Fruit fly (Drosophila melanogaster) whole organism, adult: Measurements from ENCODE around the gene CG10948.

Experiments
- CG11617 ChIP-seq: fragments of 200-800 bp; sonication (Bioruptor generic); optimal IDR thresholded peaks from 2 replicates; lab custom pipeline; 2017; ENCODE audit warnings: mild to moderate bottlenecking, missing biosample characterization, missing genetic modification reagents, missing genetic modification characterization
- CG12768 ChIP-seq: fragments of 200-800 bp; sonication (Bioruptor generic); optimal IDR thresholded peaks from 2 replicates; lab custom pipeline; 2017; ENCODE audit warnings: missing biosample characterization, missing genetic modification characterization, mild to moderate bottlenecking, moderate library complexity, missing genetic modification reagents
- CG14711 ChIP-seq: fragments of 200-800 bp; sonication (Bioruptor generic); optimal IDR thresholded peaks from 2 replicates; lab custom pipeline; 2018; ENCODE audit warnings: missing biosample characterization, mild to moderate bottlenecking, missing genetic modification characterization, moderate library complexity
- CG1620 ChIP-seq: fragments of 200-800 bp; sonication (Bioruptor generic); optimal IDR thresholded peaks from 2 replicates; lab custom pipeline; 2016; ENCODE audit warnings: missing biosample characterization, missing genetic modification characterization
- CG33017 ChIP-seq: fragments of 200-800 bp; sonication (Bioruptor generic); optimal IDR thresholded peaks from 2 replicates; lab custom pipeline; 2018; ENCODE audit warnings: missing biosample characterization, mild to moderate bottlenecking, missing genetic modification characterization, moderate library complexity
- CG5204 ChIP-seq: fragments of 200-800 bp; sonication (Bioruptor generic); optimal IDR thresholded peaks from 2 replicates; lab custom pipeline; 2016; ENCODE audit warnings: missing biosample characterization, missing genetic modification characterization
- CG7045 ChIP-seq: fragments of 200-800 bp; sonication (Bioruptor generic); optimal IDR thresholded peaks from 2 replicates; lab custom pipeline; 2017; ENCODE audit warnings: missing biosample characterization, mild to moderate bottlenecking, missing genetic modification characterization
- CG7101 ChIP-seq: fragments of 200-800 bp; sonication (Bioruptor generic); optimal IDR thresholded peaks from 2 replicates; lab custom pipeline; 2018; ENCODE audit warnings: missing biosample characterization, mild to moderate bottlenecking, missing genetic modification characterization, moderate library complexity
- Clk ChIP-seq: fragments of 200-800 bp; sonication (Bioruptor generic); optimal IDR thresholded peaks from 2 replicates; lab custom pipeline; 2017; ENCODE audit warnings: missing biosample characterization, missing genetic modification characterization
- Crg-1 ChIP-seq: fragments of 200-800 bp; sonication (Bioruptor generic); optimal IDR thresholded peaks from 2 replicates; lab custom pipeline; 2016; ENCODE audit warnings: missing biosample characterization, missing genetic modification characterization
- Hr96 ChIP-seq: fragments of 200-800 bp; sonication (Bioruptor generic); optimal IDR thresholded peaks from 2 replicates; lab custom pipeline; 2016; ENCODE audit warnings: missing biosample characterization, missing genetic modification characterization
- Mnt ChIP-seq: fragments of 200-800 bp; sonication (Bioruptor generic); optimal IDR thresholded peaks from 2 replicates; lab custom pipeline; 2016; ENCODE audit warnings: missing biosample characterization, mild to moderate bottlenecking, missing genetic modification characterization
- bab1 ChIP-seq: fragments of 200-800 bp; sonication (Bioruptor generic); optimal IDR thresholded peaks from 3 replicates; lab custom pipeline; 2019; ENCODE audit warnings: missing biosample characterization, mild to moderate bottlenecking, missing genetic modification characterization, moderate library complexity
- cic ChIP-seq: fragments of 200-800 bp; sonication (Bioruptor generic); optimal IDR thresholded peaks from 2 replicates; lab custom pipeline; 2017; ENCODE audit warnings: missing biosample characterization, mild to moderate bottlenecking, missing genetic modification characterization, moderate library complexity
- cnc ChIP-seq, 2 experiments: fragments of >200 bp; optimal IDR thresholded peaks; 2 replicates each; lab custom pipeline; 2017
- kay ChIP-seq: fragments of 200-800 bp; sonication (Bioruptor generic); peaks from one replicate; lab custom pipeline; 2016; ENCODE audit warnings: missing biosample characterization, missing genetic modification characterization, borderline replicate concordance
- ovo ChIP-seq: fragments of 200-800 bp; sonication (Bioruptor generic); optimal IDR thresholded peaks from 2 replicates; lab custom pipeline; 2016; ENCODE audit warnings: missing biosample characterization, missing genetic modification characterization
- pad ChIP-seq: fragments of 200-800 bp; sonication (Bioruptor generic); optimal IDR thresholded peaks from 3 replicates; lab custom pipeline; 2017; ENCODE audit warnings: missing biosample characterization, missing genetic modification characterization, mild to moderate bottlenecking, moderate library complexity, missing genetic modification reagents
- tj ChIP-seq: fragments of 200-800 bp; sonication (Bioruptor generic); optimal IDR thresholded peaks from 3 replicates; lab custom pipeline; 2017; ENCODE audit warnings: missing biosample characterization, mild to moderate bottlenecking, missing genetic modification characterization, moderate library complexity
- toe ChIP-seq: fragments of 200-800 bp; sonication (Bioruptor generic); optimal IDR thresholded peaks from 2 replicates; lab custom pipeline; 2016; ENCODE audit warnings: missing biosample characterization, missing genetic modification characterization

The CG10948 gene

DNA sequence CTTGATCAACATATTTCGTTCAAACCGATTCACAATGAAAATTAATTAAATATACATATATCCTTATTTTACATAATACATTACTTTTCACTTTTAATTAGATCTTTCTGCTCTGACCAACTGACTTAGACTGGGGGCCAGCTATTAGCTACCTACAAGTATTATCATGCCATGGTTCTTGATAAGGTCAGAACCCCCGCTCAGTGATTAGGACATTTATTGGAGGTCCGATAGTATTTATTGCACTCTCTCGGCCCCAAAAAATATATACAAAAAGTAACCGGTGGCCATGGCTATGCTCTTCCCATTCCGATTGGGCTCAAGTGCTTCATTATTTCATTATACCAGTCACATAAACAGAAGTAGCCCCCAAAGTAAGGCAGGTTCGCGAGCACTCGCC is 22.2 kb downstream of the CG10948 start:
- TF ChIP-seq CG7101 (tag; lab: Kevin White, UChicago) (no peak), Hr96 (GFP tag; lab: Kevin White, UChicago) (no peak), CG11617 (no peak), pad (no peak), CG1620 (GFP tag; lab: Kevin White, UChicago) (no peak), cic (GFP tag; lab: Kevin White, UChicago) (no peak), CG5204 (no peak), CG7045 (GFP tag; lab: Kevin White, UChicago) (no peak), toe (GFP tag; lab: Kevin White, UChicago) (no peak), ovo (GFP tag; lab: Kevin White, UChicago) (no peak), tj (GFP tag; lab: Kevin White, UChicago) (no peak)

DNA sequence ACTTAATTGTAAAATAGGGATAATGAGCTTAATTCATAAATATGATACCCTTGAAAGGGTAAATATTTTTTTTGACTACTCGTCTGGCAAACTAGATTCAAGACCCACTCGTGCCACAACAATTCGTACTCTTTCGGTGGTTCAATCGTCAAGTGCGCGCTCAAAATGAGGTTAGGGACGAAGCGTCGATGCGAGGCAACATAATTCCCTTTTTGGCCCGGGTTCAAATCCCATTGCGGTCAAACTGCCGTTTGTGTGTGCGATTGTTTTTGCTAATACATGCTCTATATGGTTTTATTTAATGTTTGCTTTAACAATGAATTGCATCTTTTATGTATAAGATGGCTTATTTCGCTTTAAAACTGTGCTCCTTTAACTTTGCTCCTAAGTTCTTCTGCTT is 34.2 kb downstream of the CG10948 start:
- TF ChIP-seq bab1 (GFP tag; lab: Kevin White, UChicago) (peak; percentile 26), CG1620 (GFP tag; lab: Kevin White, UChicago) (no peak)

DNA sequence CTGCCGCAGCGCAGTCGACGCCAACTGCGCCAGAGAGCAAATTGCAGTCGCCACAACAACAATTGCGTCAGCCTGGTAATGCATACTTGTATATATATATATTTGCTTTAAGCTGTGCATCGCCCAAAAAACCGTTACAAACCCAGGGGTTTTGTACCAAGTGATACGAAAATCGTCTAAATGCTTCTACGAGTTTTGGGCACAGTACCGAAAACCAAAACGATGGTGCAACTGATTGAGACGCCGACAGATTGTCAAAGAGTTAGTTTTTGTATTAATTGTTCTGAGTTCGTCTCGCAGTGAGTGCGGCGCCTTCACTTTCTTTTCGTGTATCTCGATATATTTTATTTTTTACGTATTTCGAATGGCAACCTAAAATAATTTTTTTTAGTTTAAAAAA is 35.1 kb downstream of the CG10948 start:
- TF ChIP-seq pad (peak; percentile 79), cic (GFP tag; lab: Kevin White, UChicago) (no peak), bab1 (GFP tag; lab: Kevin White, UChicago) (peak; percentile 44)

- peak; percentile 98 for TF ChIP-seq CG14711 (tag; lab: Kevin White, UChicago)
- TF ChIP-seq CG1620 (GFP tag; lab: Kevin White, UChicago), result peak; percentile 66
- peak; percentile 75 for TF ChIP-seq Mnt (GFP tag; lab: Kevin White, UChicago)
- peak; percentile 25 for TF ChIP-seq pad
- peak; percentile 52 for TF ChIP-seq CG7101 (tag; lab: Kevin White, UChicago)
- no peak for TF ChIP-seq Hr96 (GFP tag; lab: Kevin White, UChicago)
- peak; percentile 65 for TF ChIP-seq toe (GFP tag; lab: Kevin White, UChicago)
- no peak for TF ChIP-seq Clk (GFP tag; lab: Kevin White, UChicago)
- TF ChIP-seq ovo (GFP tag; lab: Kevin White, UChicago), result peak; percentile 17
- TF ChIP-seq bab1 (GFP tag; lab: Kevin White, UChicago), result peak; percentile 78
- no peak for TF ChIP-seq Crg-1 (GFP tag; lab: Kevin White, UChicago)
- TF ChIP-seq kay (GFP tag; lab: Kevin White, UChicago), result no peak
- no peak for TF ChIP-seq cic (GFP tag; lab: Kevin White, UChicago)
- no peak for TF ChIP-seq CG5204
- TF ChIP-seq tj (GFP tag; lab: Kevin White, UChicago), result peak; percentile 32
- TF ChIP-seq CG12768 (GFP tag; lab: Kevin White, UChicago), result no peak
- TF ChIP-seq CG11617, result peak; percentile 48
Measured at dm6 chr3L:12813907-12814306, 36.0 kb downstream of the CG10948 start, which contains the start of the genes Sf3a2 and CG42588. Sf3a2 (minus strand) TSS chr3L:12814019. CG42588 (plus strand) TSS chr3L:12814254.

DNA sequence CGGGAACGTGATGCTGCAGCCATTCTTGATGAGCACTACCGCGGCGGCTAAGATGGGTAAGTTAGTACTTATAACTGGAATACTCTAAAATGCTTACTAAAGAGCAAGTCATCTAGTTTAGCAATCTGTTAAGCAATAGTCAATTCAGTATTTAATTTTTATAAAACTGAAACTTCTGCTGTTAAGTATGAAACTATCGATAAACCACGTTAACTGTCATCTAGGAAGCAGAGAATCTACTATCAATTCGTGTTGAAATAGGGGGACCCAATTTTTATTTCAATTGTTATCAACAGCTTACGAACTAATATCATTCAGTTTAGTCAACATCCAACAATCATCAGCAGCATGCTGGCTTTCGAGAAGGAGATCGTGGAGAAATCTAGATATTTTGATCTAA is 41.5 kb downstream of the CG10948 start, which contains the start of gene CG32110:
Gene CG32110 (plus strand): TSS at position 301 of the 400 bp plus-strand sequence.
- no peak for TF ChIP-seq ovo (GFP tag; lab: Kevin White, UChicago)
- no peak for TF ChIP-seq Mnt (GFP tag; lab: Kevin White, UChicago)
- TF ChIP-seq CG5204, result no peak
- no peak for TF ChIP-seq CG7045 (GFP tag; lab: Kevin White, UChicago)
- TF ChIP-seq pad, result no peak
- no peak for TF ChIP-seq CG1620 (GFP tag; lab: Kevin White, UChicago)
- TF ChIP-seq bab1 (GFP tag; lab: Kevin White, UChicago), result no peak
- no peak for TF ChIP-seq Clk (GFP tag; lab: Kevin White, UChicago)
- no peak for TF ChIP-seq kay (GFP tag; lab: Kevin White, UChicago)
- TF ChIP-seq Crg-1 (GFP tag; lab: Kevin White, UChicago), result no peak
- TF ChIP-seq cnc (optimal IDR thresholded peaks at IDR 0.05; lab: Kevin White, UChicago), result no peak
- TF ChIP-seq cic (GFP tag; lab: Kevin White, UChicago), result no peak
- no peak for TF ChIP-seq Hr96 (GFP tag; lab: Kevin White, UChicago)
- TF ChIP-seq CG7101 (tag; lab: Kevin White, UChicago), result no peak
- no peak for TF ChIP-seq CG12768 (GFP tag; lab: Kevin White, UChicago)
- no peak for TF ChIP-seq CG11617

DNA sequence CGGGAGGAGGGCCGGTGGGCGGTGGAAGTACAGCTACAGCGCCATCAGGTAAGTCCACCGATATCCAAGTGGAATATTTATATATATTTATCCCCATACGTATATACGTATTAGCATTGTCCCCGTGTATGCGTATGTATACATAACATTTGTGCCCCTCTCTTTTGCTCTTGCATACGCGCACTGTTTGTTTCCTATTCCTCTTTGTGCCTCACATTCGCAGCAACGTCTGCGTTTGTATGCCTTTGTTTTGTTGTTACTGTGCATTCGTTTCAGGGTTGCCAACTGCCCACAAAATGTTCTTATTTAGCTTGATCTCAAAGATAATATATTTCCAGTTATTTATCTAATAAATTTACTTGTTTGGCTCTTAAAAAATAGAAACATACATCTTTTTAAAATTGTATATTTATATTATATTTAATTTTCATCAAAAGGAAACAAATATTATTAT is 43.6 kb downstream of the CG10948 start:
- TF ChIP-seq CG5204, result no peak
- TF ChIP-seq CG7101 (tag; lab: Kevin White, UChicago), result peak; percentile 68
- TF ChIP-seq cnc (optimal IDR thresholded peaks at IDR 0.05; lab: Kevin White, UChicago), result no peak
- peak; percentile 66 for TF ChIP-seq Mnt (GFP tag; lab: Kevin White, UChicago)
- peak; percentile 46 for TF ChIP-seq CG7045 (GFP tag; lab: Kevin White, UChicago)
- peak; percentile 22 for TF ChIP-seq pad
- peak; percentile 86 for TF ChIP-seq cic (GFP tag; lab: Kevin White, UChicago)
- TF ChIP-seq bab1 (GFP tag; lab: Kevin White, UChicago), result peak; percentile 41
- TF ChIP-seq CG12768 (GFP tag; lab: Kevin White, UChicago), result peak; percentile 42
- TF ChIP-seq Hr96 (GFP tag; lab: Kevin White, UChicago), result no peak
- peak; percentile 69 for TF ChIP-seq CG11617
- TF ChIP-seq CG14711 (tag; lab: Kevin White, UChicago), result peak; percentile 98
- no peak for TF ChIP-seq Clk (GFP tag; lab: Kevin White, UChicago)
- peak; percentile 75 for TF ChIP-seq CG33017 (tag; lab: Kevin White, UChicago)
- TF ChIP-seq tj (GFP tag; lab: Kevin White, UChicago), result peak; percentile 77
